1 fruit fly cellular context compared by ENCODE assay signal in the genomic region with DNA sequence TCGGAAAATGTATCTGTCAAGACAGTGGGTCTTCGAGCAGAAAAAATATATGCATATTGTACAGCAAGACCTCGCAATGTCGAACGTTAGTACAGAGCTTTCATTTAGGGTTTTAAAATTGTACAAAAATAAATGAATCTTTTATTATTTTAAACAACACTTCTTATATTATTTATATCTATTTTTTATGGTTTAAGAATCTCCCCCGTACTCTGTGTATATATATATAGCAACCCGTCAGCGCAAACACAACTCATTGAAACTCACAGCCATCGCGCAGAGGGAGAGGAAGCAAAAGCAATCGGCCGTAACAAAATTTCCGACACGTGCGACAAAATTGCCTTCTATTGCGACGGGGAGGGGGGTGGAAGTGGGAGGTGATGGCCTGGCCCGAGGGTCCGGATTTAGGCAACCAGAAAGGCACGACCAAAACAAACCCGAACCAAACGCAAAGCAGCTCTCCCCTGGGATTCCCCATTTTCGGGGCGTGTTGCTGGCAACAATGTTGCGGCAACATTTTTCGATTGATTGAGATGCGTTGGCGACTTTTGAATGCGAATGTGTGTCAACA.
TF ChIP-seq lines count a peak whose summit lies in the region.

No protein-coding gene starts in this region.

TF ChIP-seq in whole organism, embryonic, 481 proteins besides CTCF, POLR2A, EP300 and RAD21 (continued from another document and continues in another):
- peak; percentile 46 for TF ChIP-seq ATbp (GFP tag; optimal IDR thresholded peaks at IDR 0.05; lab: Kevin White, UChicago)
- no peak for TF ChIP-seq emc (GFP tag; optimal IDR thresholded peaks at IDR 0.05; lab: Kevin White, UChicago)
- TF ChIP-seq exex (tag; optimal IDR thresholded peaks at IDR 0.05; lab: Kevin White, UChicago), result no peak
- peak; percentile 58 for TF ChIP-seq H2.0 (GFP tag; IDR thresholded peaks at IDR 0.05; lab: Robert Waterston, UW)
- 0 out of 2 replicates have a peak, but pooled peaks have one; percentile 26 for TF ChIP-seq dati (GFP tag; IDR thresholded peaks at IDR 0.05; lab: Robert Waterston, UW)
- peak; percentile 35 for TF ChIP-seq tup (GFP tag; optimal IDR thresholded peaks at IDR 0.05; lab: Kevin White, UChicago)
- TF ChIP-seq CG30403 (GFP tag; optimal IDR thresholded peaks at IDR 0.05; lab: Kevin White, UChicago), result peak; percentile 51
- no peak for TF ChIP-seq pita (GFP tag; optimal IDR thresholded peaks at IDR 0.05; lab: Kevin White, UChicago)
- TF ChIP-seq CG7556 (GFP tag; optimal IDR thresholded peaks at IDR 0.05; lab: Kevin White, UChicago), result peak; percentile 26
- peak; percentile 82 for TF ChIP-seq CG17359 (tag; optimal IDR thresholded peaks at IDR 0.05; lab: Kevin White, UChicago)
- TF ChIP-seq chif (GFP tag; optimal IDR thresholded peaks at IDR 0.05; lab: Kevin White, UChicago), result no peak
- no peak for TF ChIP-seq Doc3 (GFP tag; IDR thresholded peaks at IDR 0.05; lab: Robert Waterston, UW; ENCODE audit: partially characterized antibody)
- no peak for TF ChIP-seq tll (GFP tag; optimal IDR thresholded peaks at IDR 0.05; lab: Kevin White, UChicago)
- TF ChIP-seq Lpt (GFP tag; optimal IDR thresholded peaks at IDR 0.05; lab: Kevin White, UChicago), result no peak
- TF ChIP-seq CG1792 (GFP tag; optimal IDR thresholded peaks at IDR 0.05; lab: Kevin White, UChicago), result no peak
- TF ChIP-seq twi (tag; optimal IDR thresholded peaks at IDR 0.05; lab: Kevin White, UChicago), result no peak
- no peak for TF ChIP-seq Mes4 (GFP tag; optimal IDR thresholded peaks at IDR 0.05; lab: Kevin White, UChicago)
- TF ChIP-seq CG2202 (tag; optimal IDR thresholded peaks at IDR 0.05; lab: Kevin White, UChicago), result no peak
- TF ChIP-seq Meics (GFP tag; optimal IDR thresholded peaks at IDR 0.05; lab: Kevin White, UChicago), result peak; percentile 83
- TF ChIP-seq gce (GFP tag; IDR thresholded peaks at IDR 0.05; lab: Robert Waterston, UW), result no peak
- peak; percentile 35 for TF ChIP-seq CG4424 (GFP tag; optimal IDR thresholded peaks at IDR 0.05; lab: Kevin White, UChicago)
- TF ChIP-seq ewg (GFP tag; optimal IDR thresholded peaks at IDR 0.05; lab: Kevin White, UChicago), result peak; percentile 12
- TF ChIP-seq CG2678 (tag; optimal IDR thresholded peaks at IDR 0.05; lab: Kevin White, UChicago), result peak; percentile 85
- no peak for TF ChIP-seq dm (GFP tag; optimal IDR thresholded peaks at IDR 0.05; lab: Kevin White, UChicago)
- TF ChIP-seq YL-1 (GFP tag; optimal IDR thresholded peaks at IDR 0.05; lab: Kevin White, UChicago), result no peak
- peak; percentile 40 for TF ChIP-seq Abd-B (GFP tag; optimal IDR thresholded peaks at IDR 0.05; lab: Kevin White, UChicago)
- TF ChIP-seq ttk (GFP tag; IDR thresholded peaks at IDR 0.05; lab: Robert Waterston, UW), result peak; percentile 82
- TF ChIP-seq p53 (GFP tag; optimal IDR thresholded peaks at IDR 0.05; lab: Kevin White, UChicago), result no peak
- TF ChIP-seq mld (GFP tag; IDR thresholded peaks at IDR 0.05; lab: Robert Waterston, UW; ENCODE audit: partially characterized antibody), result no peak
- peak; percentile 57 for TF ChIP-seq Deaf1 (tag; optimal IDR thresholded peaks at IDR 0.05; lab: Kevin White, UChicago)
- peak; percentile 62 for TF ChIP-seq CG4730 (GFP tag; IDR thresholded peaks at IDR 0.05; lab: Robert Waterston, UW)
- peak; percentile 28 for TF ChIP-seq Max (GFP tag; optimal IDR thresholded peaks at IDR 0.05; lab: Kevin White, UChicago)
- no peak for TF ChIP-seq CG3838 (GFP tag; optimal IDR thresholded peaks at IDR 0.05; lab: Kevin White, UChicago)
- TF ChIP-seq CG5245 (GFP tag; optimal IDR thresholded peaks at IDR 0.05; lab: Kevin White, UChicago), result no peak
- TF ChIP-seq MTF-1 (GFP tag; optimal IDR thresholded peaks at IDR 0.05; lab: Kevin White, UChicago; ENCODE audit: borderline replicate concordance), result peak; percentile 17
- peak in 1 of 2 experiments; percentile 62 for TF ChIP-seq Hr51 (GFP tag; optimal IDR thresholded peaks at IDR 0.05; lab: Kevin White, UChicago)
- TF ChIP-seq pzg (GFP tag; optimal IDR thresholded peaks at IDR 0.05; lab: Kevin White, UChicago), result no peak
- TF ChIP-seq Mrtf (GFP tag; IDR thresholded peaks at IDR 0.05; lab: Robert Waterston, UW), result peak; percentile 77; the same call in 2 of the 3 replicates
- TF ChIP-seq chn (GFP tag; optimal IDR thresholded peaks at IDR 0.05; lab: Kevin White, UChicago), result no peak
- no peak for TF ChIP-seq CG3065 (GFP tag; optimal IDR thresholded peaks at IDR 0.05; lab: Kevin White, UChicago)
- peak; percentile 65; the same call in 1 of the 2 replicates for TF ChIP-seq wdn (GFP tag; IDR thresholded peaks at IDR 0.05; lab: Robert Waterston, UW)
- no peak for TF ChIP-seq CG30431 (GFP tag; optimal IDR thresholded peaks at IDR 0.05; lab: Kevin White, UChicago)
- peak; percentile 10 for TF ChIP-seq CG13424 (tag; optimal IDR thresholded peaks at IDR 0.05; lab: Kevin White, UChicago)
- TF ChIP-seq CG9797 (GFP tag; optimal IDR thresholded peaks at IDR 0.05; lab: Kevin White, UChicago), result no peak
- no peak for TF ChIP-seq NC2α (GFP tag; optimal IDR thresholded peaks at IDR 0.05; lab: Kevin White, UChicago)
- TF ChIP-seq CG16863 (GFP tag; optimal IDR thresholded peaks at IDR 0.05; lab: Kevin White, UChicago), result no peak
- TF ChIP-seq Tbp (GFP tag; optimal IDR thresholded peaks at IDR 0.05; lab: Kevin White, UChicago), result no peak
- TF ChIP-seq repo (GFP tag; optimal IDR thresholded peaks at IDR 0.05; lab: Kevin White, UChicago), result no peak
- no peak for TF ChIP-seq CG12942 (GFP tag; optimal IDR thresholded peaks at IDR 0.05; lab: Kevin White, UChicago)
- no peak for TF ChIP-seq sd (tag; optimal IDR thresholded peaks at IDR 0.05; lab: Kevin White, UChicago)
- TF ChIP-seq CG8359 (GFP tag; optimal IDR thresholded peaks at IDR 0.05; lab: Kevin White, UChicago; ENCODE audit: borderline replicate concordance), result no peak
- peak; percentile 74 for TF ChIP-seq tap (tag; optimal IDR thresholded peaks at IDR 0.05; lab: Kevin White, UChicago)
- TF ChIP-seq CG11456 (GFP tag; IDR thresholded peaks at IDR 0.05; lab: Robert Waterston, UW), result peak; percentile 77
- peak; percentile 75 for TF ChIP-seq Hmr (GFP tag; optimal IDR thresholded peaks at IDR 0.05; lab: Kevin White, UChicago)
- TF ChIP-seq Sox102F (GFP tag; optimal IDR thresholded peaks at IDR 0.05; lab: Kevin White, UChicago), result peak; percentile 62
- peak; percentile 70; the same call in 1 of the 2 replicates for TF ChIP-seq Xrp1 (GFP tag; IDR thresholded peaks at IDR 0.05; lab: Robert Waterston, UW)
- TF ChIP-seq CG13296 (GFP tag; optimal IDR thresholded peaks at IDR 0.05; lab: Kevin White, UChicago), result peak; percentile 37
- peak; percentile 59 for TF ChIP-seq CG9215 (GFP tag; IDR thresholded peaks at IDR 0.05; lab: Robert Waterston, UW)
- no peak for TF ChIP-seq tx (GFP tag; optimal IDR thresholded peaks at IDR 0.05; lab: Kevin White, UChicago)
- peak; percentile 60 for TF ChIP-seq scrt (GFP tag; optimal IDR thresholded peaks at IDR 0.05; lab: Kevin White, UChicago)
- 0 out of 2 replicates have a peak, but pooled peaks have one; percentile 18 for TF ChIP-seq ap (GFP tag; IDR thresholded peaks at IDR 0.05; lab: Robert Waterston, UW)
- peak; percentile 26; the same call in 1 of the 2 replicates for TF ChIP-seq GATAe (GFP tag; conservative IDR thresholded peaks at IDR 0.05; lab: Robert Waterston, UW)
- TF ChIP-seq CG16815 (GFP tag; optimal IDR thresholded peaks at IDR 0.05; lab: Kevin White, UChicago), result no peak
- TF ChIP-seq ind (GFP tag; optimal IDR thresholded peaks at IDR 0.05; lab: Kevin White, UChicago), result peak; percentile 74
- TF ChIP-seq crc (GFP tag; optimal IDR thresholded peaks at IDR 0.05; lab: Kevin White, UChicago), result no peak
- peak; percentile 67 for TF ChIP-seq Nf-YA (GFP tag; IDR thresholded peaks at IDR 0.05; lab: Robert Waterston, UW)
- peak; percentile 74 for TF ChIP-seq Atf6 (GFP tag; IDR thresholded peaks at IDR 0.05; lab: Robert Waterston, UW)
- no peak for TF ChIP-seq pb (GFP tag; optimal IDR thresholded peaks at IDR 0.05; lab: Kevin White, UChicago)
- no peak; the same call in 1 of the 2 replicates for TF ChIP-seq Gsc (GFP tag; IDR thresholded peaks at IDR 0.05; lab: Robert Waterston, UW)
- peak; percentile 82 for TF ChIP-seq CG11247 (GFP tag; IDR thresholded peaks at IDR 0.05; lab: Robert Waterston, UW)
- no peak for TF ChIP-seq shn (GFP tag; optimal IDR thresholded peaks at IDR 0.05; lab: Kevin White, UChicago)
- TF ChIP-seq zf30C (GFP tag; optimal IDR thresholded peaks at IDR 0.05; lab: Kevin White, UChicago), result no peak
- peak; percentile 70 for TF ChIP-seq CG3847 (GFP tag; IDR thresholded peaks at IDR 0.05; lab: Robert Waterston, UW)
- TF ChIP-seq Ravus (GFP tag; IDR thresholded peaks at IDR 0.05; lab: Robert Waterston, UW), result peak; percentile 56
- TF ChIP-seq Usf (GFP tag; optimal IDR thresholded peaks at IDR 0.05; lab: Kevin White, UChicago), result no peak
- TF ChIP-seq CG4854 (GFP tag; optimal IDR thresholded peaks at IDR 0.05; lab: Kevin White, UChicago), result no peak
- no peak for TF ChIP-seq trh (GFP tag; optimal IDR thresholded peaks at IDR 0.05; lab: Kevin White, UChicago)
- no peak for TF ChIP-seq CG7786 (GFP tag; optimal IDR thresholded peaks at IDR 0.05; lab: Kevin White, UChicago)
- 0 out of 2 replicates have a peak, but pooled peaks have one; percentile 10 for TF ChIP-seq Doc2 (GFP tag; IDR thresholded peaks at IDR 0.05; lab: Robert Waterston, UW)
- no peak for TF ChIP-seq br (optimal IDR thresholded peaks at IDR 0.05; lab: Kevin White, UChicago)
- TF ChIP-seq sna (GFP tag; IDR thresholded peaks at IDR 0.05; lab: Robert Waterston, UW; ENCODE audit: partially characterized antibody), result no peak; the same call in 1 of the 2 replicates
- no peak for TF ChIP-seq Hr3 (GFP tag; optimal IDR thresholded peaks at IDR 0.05; lab: Kevin White, UChicago)
- no peak for TF ChIP-seq ham (GFP tag; IDR thresholded peaks at IDR 0.05; lab: Robert Waterston, UW)
- TF ChIP-seq CG10274 (GFP tag; optimal IDR thresholded peaks at IDR 0.05; lab: Kevin White, UChicago), result no peak
- TF ChIP-seq slp2 (GFP tag; optimal IDR thresholded peaks at IDR 0.05; lab: Kevin White, UChicago), result no peak
- no peak for TF ChIP-seq CG1832 (GFP tag; optimal IDR thresholded peaks at IDR 0.05; lab: Kevin White, UChicago)
- peak; percentile 92 for TF ChIP-seq Rfx (GFP tag; IDR thresholded peaks at IDR 0.05; lab: Robert Waterston, UW)
- no peak for TF ChIP-seq otp (GFP tag; IDR thresholded peaks at IDR 0.05; lab: Robert Waterston, UW)
- TF ChIP-seq bab2 (GFP tag; optimal IDR thresholded peaks at IDR 0.05; lab: Kevin White, UChicago), result no peak
- TF ChIP-seq CG1233 (GFP tag; optimal IDR thresholded peaks at IDR 0.05; lab: Kevin White, UChicago), result peak; percentile 8
- no peak for TF ChIP-seq jigr1 (GFP tag; IDR thresholded peaks at IDR 0.05; lab: Robert Waterston, UW)
- TF ChIP-seq CrebB (tag; optimal IDR thresholded peaks at IDR 0.05; lab: Kevin White, UChicago), result no peak
- TF ChIP-seq peb (GFP tag; IDR thresholded peaks at IDR 0.05; lab: Robert Waterston, UW), result no peak
- TF ChIP-seq CG11504 (tag; optimal IDR thresholded peaks at IDR 0.05; lab: Kevin White, UChicago), result peak; percentile 99
- TF ChIP-seq CG9609 (GFP tag; optimal IDR thresholded peaks at IDR 0.05; lab: Kevin White, UChicago), result no peak
- peak; percentile 43 for TF ChIP-seq Xbp1 (GFP tag; optimal IDR thresholded peaks at IDR 0.05; lab: Kevin White, UChicago)
- no peak for TF ChIP-seq wek (GFP tag; optimal IDR thresholded peaks at IDR 0.05; lab: Kevin White, UChicago)
- peak; percentile 13 to 46 for TF ChIP-seq dpn (GFP tag; optimal IDR thresholded peaks at IDR 0.05; lab: Kevin White, UChicago)
- no peak for TF ChIP-seq salm (tag; optimal IDR thresholded peaks at IDR 0.05; lab: Kevin White, UChicago)
- TF ChIP-seq Stat92E (GFP tag; optimal IDR thresholded peaks at IDR 0.05; lab: Kevin White, UChicago), result no peak
- no peak for TF ChIP-seq Mad (GFP tag; optimal IDR thresholded peaks at IDR 0.05; lab: Kevin White, UChicago)
- TF ChIP-seq crp (GFP tag; optimal IDR thresholded peaks at IDR 0.05; lab: Kevin White, UChicago), result no peak
- peak; percentile 34 for TF ChIP-seq CG13775 (GFP tag; optimal IDR thresholded peaks at IDR 0.05; lab: Kevin White, UChicago)
- TF ChIP-seq her (GFP tag; optimal IDR thresholded peaks at IDR 0.05; lab: Kevin White, UChicago), result no peak
- TF ChIP-seq bowl (GFP tag; IDR thresholded peaks at IDR 0.05; lab: Robert Waterston, UW), result 0 out of 2 replicates have a peak, but pooled peaks have one; percentile 24
- TF ChIP-seq cas (GFP tag; IDR thresholded peaks at IDR 0.05; lab: Robert Waterston, UW), result peak; percentile 38; the same call in 1 of the 2 replicates
- TF ChIP-seq Hey (tag; optimal IDR thresholded peaks at IDR 0.05; lab: Kevin White, UChicago), result peak; percentile 98
- no peak for TF ChIP-seq CG2875 (GFP tag; optimal IDR thresholded peaks at IDR 0.05; lab: Kevin White, UChicago)
- TF ChIP-seq CG17829 (tag; optimal IDR thresholded peaks at IDR 0.05; lab: Kevin White, UChicago), result peak; percentile 31
- TF ChIP-seq CG7372 (GFP tag; IDR thresholded peaks at IDR 0.05; lab: Robert Waterston, UW), result 0 out of 2 replicates have a peak, but pooled peaks have one; percentile 36
- TF ChIP-seq sqz (GFP tag; optimal IDR thresholded peaks at IDR 0.05; lab: Kevin White, UChicago), result no peak
- TF ChIP-seq disco-r (GFP tag; optimal IDR thresholded peaks at IDR 0.05; lab: Kevin White, UChicago), result no peak
- TF ChIP-seq CG3726 (GFP tag; IDR thresholded peaks at IDR 0.05; lab: Robert Waterston, UW), result no peak
- TF ChIP-seq Pdp1 (GFP tag; optimal IDR thresholded peaks at IDR 0.05; lab: Kevin White, UChicago), result no peak
- peak; percentile 5; the same call in 1 of the 2 replicates for TF ChIP-seq amos (GFP tag; IDR thresholded peaks at IDR 0.05; lab: Robert Waterston, UW; ENCODE audit: partially characterized antibody)
- TF ChIP-seq btn (GFP tag; optimal IDR thresholded peaks at IDR 0.05; lab: Kevin White, UChicago), result no peak
- no peak for TF ChIP-seq pho (GFP tag; optimal IDR thresholded peaks at IDR 0.05; lab: Kevin White, UChicago)
- TF ChIP-seq dysf (GFP tag; IDR thresholded peaks at IDR 0.05; lab: Robert Waterston, UW), result peak; percentile 97
- TF ChIP-seq Adf1 (GFP tag; IDR thresholded peaks at IDR 0.05; lab: Robert Waterston, UW), result no peak; the same call in 1 of the 2 replicates
- no peak for TF ChIP-seq CG31365 (tag; optimal IDR thresholded peaks at IDR 0.05; lab: Kevin White, UChicago)
- TF ChIP-seq Oaz (GFP tag; IDR thresholded peaks at IDR 0.05; lab: Robert Waterston, UW), result peak; percentile 45; the same call in 1 of the 2 replicates
- no peak for TF ChIP-seq Dad (GFP tag; optimal IDR thresholded peaks at IDR 0.05; lab: Kevin White, UChicago)
- no peak for TF ChIP-seq prd (optimal IDR thresholded peaks at IDR 0.05; lab: Kevin White, UChicago)
- TF ChIP-seq prd (GFP tag; IDR thresholded peaks at IDR 0.05; lab: Robert Waterston, UW), result peak; percentile 83
- 0 out of 2 replicates have a peak, but pooled peaks have one; percentile 45 for TF ChIP-seq ara (GFP tag; IDR thresholded peaks at IDR 0.05; lab: Robert Waterston, UW)
